Fruit fly (Drosophila melanogaster) whole organism, embryonic: Measurements from ENCODE around the gene Upf2.

Experiments
- Awh ChIP-seq: fragments of 200-800 bp; sonication (Bioruptor generic); IDR thresholded peaks from 2 replicates; pipeline ENCODE4, ENCODE4 v1.3.6; 2022; ENCODE audit warnings: missing biosample characterization, missing genetic modification characterization
- Bteb2 ChIP-seq: fragments of 200-800 bp; sonication (Bioruptor generic); optimal IDR thresholded peaks from 2 replicates; lab custom pipeline; 2016; ENCODE audit warnings: missing biosample characterization, missing genetic modification characterization
- CG10431 ChIP-seq: fragments of 200-800 bp; sonication (Bioruptor generic); optimal IDR thresholded peaks from 3 replicates; lab custom pipeline; 2018; ENCODE audit warnings: missing biosample characterization, mild to moderate bottlenecking, missing genetic modification characterization
- CG10565 ChIP-seq: fragments of 200-800 bp; sonication (Bioruptor generic); optimal IDR thresholded peaks from 3 replicates; lab custom pipeline; 2016; ENCODE audit warnings: missing biosample characterization, mild to moderate bottlenecking, missing genetic modification characterization
- CG11723 ChIP-seq: fragments of 200-800 bp; sonication (Bioruptor generic); optimal IDR thresholded peaks from 2 replicates; lab custom pipeline; 2017; ENCODE audit warnings: missing biosample characterization, mild to moderate bottlenecking, missing genetic modification characterization
- CG13624 ChIP-seq: fragments of 200-800 bp; sonication (Bioruptor generic); optimal IDR thresholded peaks from 2 replicates; lab custom pipeline; 2016; ENCODE audit warnings: missing biosample characterization, missing genetic modification characterization
- CG16813 ChIP-seq: fragments of 200-800 bp; sonication (Bioruptor generic); IDR thresholded peaks from 3 replicates; pipeline ENCODE4 v1.3.6; 2022; ENCODE audit warnings: missing biosample characterization, missing genetic modification characterization; ENCODE audit not compliant: partially characterized antibody
- CG17912 ChIP-seq: fragments of 200-800 bp; sonication (Bioruptor generic); optimal IDR thresholded peaks from 2 replicates; lab custom pipeline; 2018; ENCODE audit warnings: missing biosample characterization, mild to moderate bottlenecking, missing genetic modification characterization
- CG18764 ChIP-seq: fragments of 200-800 bp; sonication (Bioruptor generic); optimal IDR thresholded peaks from 3 replicates; lab custom pipeline; 2016; ENCODE audit warnings: missing biosample characterization, missing genetic modification characterization
- CG2712 ChIP-seq: fragments of 200-800 bp; optimal IDR thresholded peaks from 3 replicates; lab custom pipeline; 2019; ENCODE audit warnings: missing biosample characterization, mild to moderate bottlenecking, missing genetic modification characterization, moderate library complexity
- CG30403 ChIP-seq: fragments of 200-800 bp; sonication (Bioruptor generic); optimal IDR thresholded peaks from 3 replicates; lab custom pipeline; 2016; ENCODE audit warnings: missing biosample characterization, missing genetic modification characterization
- CG31365 ChIP-seq: fragments of 200-800 bp; sonication (Bioruptor generic); optimal IDR thresholded peaks from 2 replicates; lab custom pipeline; 2018; ENCODE audit warnings: missing biosample characterization, mild to moderate bottlenecking, missing genetic modification characterization
- CG3281 ChIP-seq: fragments of 200-800 bp; sonication (Bioruptor generic); optimal IDR thresholded peaks from 3 replicates; lab custom pipeline; 2017; ENCODE audit warnings: missing biosample characterization, mild to moderate bottlenecking, missing genetic modification characterization
- CG33213 ChIP-seq: fragments of 200-800 bp; sonication (Bioruptor generic); optimal IDR thresholded peaks from 3 replicates; lab custom pipeline; 2016; ENCODE audit warnings: missing biosample characterization, missing genetic modification characterization
- CG34376 ChIP-seq: fragments of 200-800 bp; sonication (Bioruptor generic); optimal IDR thresholded peaks from 2 replicates; lab custom pipeline; 2018; ENCODE audit warnings: missing biosample characterization, mild to moderate bottlenecking, missing genetic modification characterization
- CG3995 ChIP-seq: fragments of 200-800 bp; sonication (Bioruptor generic); optimal IDR thresholded peaks from 3 replicates; lab custom pipeline; 2016; ENCODE audit warnings: missing biosample characterization, missing genetic modification characterization
- CG4820 ChIP-seq: fragments of 200-800 bp; sonication (Bioruptor generic); optimal IDR thresholded peaks from 3 replicates; lab custom pipeline; 2016; ENCODE audit warnings: missing biosample characterization, missing genetic modification characterization
- CG5245 ChIP-seq: fragments of 200-800 bp; sonication (Bioruptor generic); optimal IDR thresholded peaks from 3 replicates; lab custom pipeline; 2016; ENCODE audit warnings: missing biosample characterization, missing genetic modification characterization
- CG5953 ChIP-seq: fragments of 200-800 bp; sonication (Bioruptor generic); IDR thresholded peaks from 2 replicates; pipeline ENCODE4 v1.3.6; 2022; ENCODE audit warnings: missing biosample characterization, missing genetic modification characterization
- CG7372 ChIP-seq: fragments of 200-800 bp; sonication (Bioruptor generic); IDR thresholded peaks from 2 replicates; pipeline ENCODE4 v1.3.6; 2022; ENCODE audit warnings: missing biosample characterization, missing genetic modification characterization
- CG7928 ChIP-seq: fragments of 200-800 bp; sonication (Bioruptor generic); optimal IDR thresholded peaks from 2 replicates; lab custom pipeline; 2017; ENCODE audit warnings: missing biosample characterization, mild to moderate bottlenecking, missing genetic modification characterization
- CG8089 ChIP-seq: fragments of 200-800 bp; sonication (Bioruptor generic); optimal IDR thresholded peaks from 3 replicates; lab custom pipeline; 2016; ENCODE audit warnings: missing biosample characterization, missing genetic modification characterization
- Dbx ChIP-seq: fragments of 200-800 bp; sonication (Bioruptor generic); IDR thresholded peaks from 3 replicates; pipeline ENCODE4 v1.3.6; 2022; ENCODE audit warnings: missing biosample characterization, missing genetic modification characterization
- Dref ChIP-seq: fragments of 200-800 bp; sonication (Bioruptor generic); IDR thresholded peaks from 2 replicates; pipeline ENCODE4 v1.3.6; 2022; ENCODE audit warnings: missing biosample characterization, missing genetic modification characterization
- GATAe ChIP-seq: fragments of 200-800 bp; sonication (Bioruptor generic); conservative IDR thresholded peaks from 2 replicates; pipeline ENCODE4 v1.3.6; 2022; ENCODE audit warnings: missing biosample characterization, missing genetic modification characterization
- Jarid2 ChIP-seq: fragments of 200-800 bp; sonication (Bioruptor generic); optimal IDR thresholded peaks from 3 replicates; lab custom pipeline; 2017; ENCODE audit warnings: mild to moderate bottlenecking, missing biosample characterization, missing genetic modification reagents, missing genetic modification characterization
- Meics ChIP-seq: fragments of 200-800 bp; sonication (Bioruptor generic); optimal IDR thresholded peaks from 2 replicates; lab custom pipeline; 2017; ENCODE audit warnings: missing biosample characterization, mild to moderate bottlenecking, missing genetic modification characterization
- Nf-YB ChIP-seq: fragments of 200-800 bp; sonication (Bioruptor generic); optimal IDR thresholded peaks from 3 replicates; lab custom pipeline; 2019; ENCODE audit warnings: missing biosample characterization, mild to moderate bottlenecking, missing genetic modification characterization, moderate library complexity
- Nf-YC ChIP-seq: fragments of 200-800 bp; optimal IDR thresholded peaks from 3 replicates; lab custom pipeline; 2019; ENCODE audit warnings: missing biosample characterization, mild to moderate bottlenecking, missing genetic modification characterization, moderate library complexity
- Opbp ChIP-seq: fragments of 200-800 bp; sonication (Bioruptor generic); IDR thresholded peaks from 3 replicates; pipeline ENCODE4 v1.3.6; 2022; ENCODE audit warnings: missing biosample characterization, missing genetic modification characterization; ENCODE audit not compliant: partially characterized antibody
- Optix ChIP-seq: fragments of 200-800 bp; sonication (Bioruptor generic); IDR thresholded peaks from 3 replicates; pipeline ENCODE4 v1.3.6; 2022; ENCODE audit warnings: missing biosample characterization, missing genetic modification characterization
- Ravus ChIP-seq: fragments of 200-800 bp; sonication (Bioruptor generic); IDR thresholded peaks from 2 replicates; pipeline ENCODE4 v1.3.6; 2022; ENCODE audit warnings: missing biosample characterization, missing genetic modification characterization
- Spps ChIP-seq: fragments of 200-800 bp; sonication (Bioruptor generic); optimal IDR thresholded peaks from 2 replicates; lab custom pipeline; 2018; ENCODE audit warnings: missing biosample characterization, mild to moderate bottlenecking, missing genetic modification characterization
- ase ChIP-seq: fragments of 200-800 bp; sonication (Bioruptor generic); IDR thresholded peaks from 3 replicates; pipeline ENCODE4 v1.3.6; 2022; ENCODE audit warnings: missing biosample characterization, missing genetic modification characterization
- bbx ChIP-seq: fragments of 200-800 bp; sonication (Bioruptor generic); IDR thresholded peaks from 2 replicates; pipeline ENCODE4 v1.3.6; 2022; ENCODE audit warnings: missing biosample characterization, missing genetic modification characterization; ENCODE audit not compliant: partially characterized antibody
- corto ChIP-seq: fragments of 200-800 bp; sonication (Bioruptor generic); optimal IDR thresholded peaks from 2 replicates; lab custom pipeline; 2016; ENCODE audit warnings: missing biosample characterization, mild to moderate bottlenecking, missing genetic modification characterization, moderate library complexity
- grau ChIP-seq: fragments of 200-800 bp; optimal IDR thresholded peaks from 3 replicates; lab custom pipeline; 2019; ENCODE audit warnings: missing biosample characterization, mild to moderate bottlenecking, missing genetic modification characterization, moderate library complexity
- gsb ChIP-seq: fragments of 200-800 bp; sonication (Bioruptor generic); IDR thresholded peaks from 2 replicates; pipeline ENCODE4 v1.3.6; 2022; ENCODE audit warnings: missing biosample characterization, missing genetic modification characterization
- hb ChIP-seq: fragments of 200-800 bp; sonication (Bioruptor generic); IDR thresholded peaks from 3 replicates; pipeline ENCODE4 v1.3.6; 2022; ENCODE audit warnings: missing biosample characterization, missing genetic modification characterization; ENCODE audit not compliant: partially characterized antibody
- lab ChIP-seq: fragments of 200-800 bp; sonication (Bioruptor generic); optimal IDR thresholded peaks from 3 replicates; lab custom pipeline; 2017; ENCODE audit warnings: missing biosample characterization, missing genetic modification characterization, mild to moderate bottlenecking, moderate library complexity, missing genetic modification reagents
- mirr ChIP-seq: fragments of 200-800 bp; sonication (Bioruptor generic); optimal IDR thresholded peaks from 3 replicates; lab custom pipeline; 2018; ENCODE audit warnings: missing biosample characterization, mild to moderate bottlenecking, missing genetic modification characterization
- nerfin-1 ChIP-seq: fragments of 200-800 bp; sonication (Bioruptor generic); optimal IDR thresholded peaks from 3 replicates; lab custom pipeline; 2019; ENCODE audit warnings: missing biosample characterization, mild to moderate bottlenecking, missing genetic modification characterization, moderate library complexity
- nerfin-2 ChIP-seq: fragments of 200-800 bp; sonication (Bioruptor generic); IDR thresholded peaks from 2 replicates; pipeline ENCODE4 v1.3.6; 2022; ENCODE audit warnings: missing biosample characterization, missing genetic modification characterization; ENCODE audit not compliant: partially characterized antibody
- pita ChIP-seq: fragments of 200-800 bp; sonication (Bioruptor generic); optimal IDR thresholded peaks from 2 replicates; lab custom pipeline; 2017; ENCODE audit warnings: missing biosample characterization, mild to moderate bottlenecking, missing genetic modification characterization
- pnt ChIP-seq: fragments of 200-800 bp; sonication (Bioruptor generic); optimal IDR thresholded peaks from 3 replicates; lab custom pipeline; 2016; ENCODE audit warnings: missing biosample characterization, missing genetic modification characterization
- sd ChIP-seq: fragments of 200-800 bp; sonication (Bioruptor generic); optimal IDR thresholded peaks from 3 replicates; lab custom pipeline; 2018; ENCODE audit warnings: missing biosample characterization, mild to moderate bottlenecking, missing genetic modification characterization, moderate library complexity
- toy ChIP-seq: fragments of 200-800 bp; sonication (Bioruptor generic); IDR thresholded peaks from 2 replicates; pipeline ENCODE4 v1.3.6; 2022; ENCODE audit warnings: missing biosample characterization, missing genetic modification characterization
- twi ChIP-seq: fragments of 200-800 bp; optimal IDR thresholded peaks from 2 replicates; lab custom pipeline; 2019; ENCODE audit warnings: missing biosample characterization, mild to moderate bottlenecking, missing genetic modification characterization, moderate library complexity
- wdn ChIP-seq: fragments of 200-800 bp; sonication (Bioruptor generic); IDR thresholded peaks from 2 replicates; pipeline ENCODE4 v1.3.6; 2022; ENCODE audit warnings: missing biosample characterization, missing genetic modification characterization
- zfh2 ChIP-seq: fragments of 200-800 bp; sonication (Bioruptor generic); optimal IDR thresholded peaks from 2 replicates; lab custom pipeline; 2016; ENCODE audit warnings: missing biosample characterization, missing genetic modification characterization

The Upf2 gene

DNA sequence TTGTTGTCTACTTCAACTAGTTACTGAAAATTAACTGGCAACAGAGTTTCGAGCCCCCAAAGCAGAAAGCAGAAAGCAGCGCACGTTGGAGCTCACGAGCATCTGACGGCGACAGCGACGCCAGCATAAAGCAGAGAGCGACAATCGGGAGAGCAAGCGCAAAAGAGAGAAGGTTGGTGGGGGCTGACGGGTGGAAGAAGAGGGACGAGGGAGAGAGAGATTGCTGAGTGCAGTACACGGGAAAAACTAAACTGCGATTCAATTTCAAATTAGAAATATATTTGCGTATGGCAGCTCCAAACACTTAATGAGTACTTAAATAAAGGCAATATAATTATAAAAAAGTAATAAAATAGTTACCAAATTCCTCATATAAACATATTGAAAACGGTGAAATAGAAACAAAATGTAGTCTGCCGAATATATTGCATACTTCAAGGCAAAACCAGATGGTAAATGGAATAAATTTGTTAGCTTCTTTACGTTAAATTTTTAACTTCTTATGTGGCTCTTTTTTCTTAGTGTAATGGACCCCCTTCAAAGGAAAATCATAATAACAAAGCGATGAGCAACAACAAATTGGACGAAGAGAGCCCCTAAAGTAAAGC is 16.9 kb upstream of the Upf2 start (continued):
- TF ChIP-seq Dref (GFP tag; lab: Robert Waterston, UW) (no peak), CG13624 (peak; percentile 71), Spps (tag; lab: Kevin White, UChicago) (peak; percentile 83), CG34376 (peak; percentile 97), pnt (GFP tag; lab: Kevin White, UChicago) (peak; percentile 82), CG18764 (peak; percentile 86), CG7372 (GFP tag; lab: Robert Waterston, UW) (peak; percentile 92), grau (tag; lab: Kevin White, UChicago) (peak; percentile 96), gsb (peak; percentile 86), CG33213 (GFP tag; lab: Kevin White, UChicago) (peak; percentile 18), Awh (peak; percentile 85), bbx (GFP tag; lab: Robert Waterston, UW) (no peak), CG31365 (tag; lab: Kevin White, UChicago) (peak; percentile 68), CG10431 (peak; percentile 91), CG10565 (GFP tag; lab: Kevin White, UChicago) (peak; percentile 46), Opbp (GFP tag; lab: Robert Waterston, UW) (no peak), ase (GFP tag; lab: Robert Waterston, UW) (peak; percentile 87), corto (GFP tag; lab: Kevin White, UChicago) (peak; percentile 83), Bteb2 (GFP tag; lab: Kevin White, UChicago) (peak; percentile 85), zfh2 (peak; percentile 71), wdn (GFP tag; lab: Robert Waterston, UW) (peak; percentile 83), lab (GFP tag; lab: Kevin White, UChicago) (peak; percentile 97), Nf-YC (tag; lab: Kevin White, UChicago) (peak; percentile 91), CG16813 (GFP tag; lab: Robert Waterston, UW) (no peak), Dbx (GFP tag; lab: Robert Waterston, UW) (peak; percentile 91), CG7928 (GFP tag; lab: Kevin White, UChicago) (peak; percentile 71), CG5953 (GFP tag; lab: Robert Waterston, UW) (peak; percentile 76), CG8089 (GFP tag; lab: Kevin White, UChicago) (peak; percentile 55), CG5245 (GFP tag; lab: Kevin White, UChicago) (peak; percentile 83), CG11723 (peak; percentile 92), CG2712 (tag; lab: Kevin White, UChicago) (peak; percentile 97), Meics (peak; percentile 97), twi (peak; percentile 90), Ravus (GFP tag; lab: Robert Waterston, UW) (peak; percentile 79), sd (tag; lab: Kevin White, UChicago) (peak; percentile 86), GATAe (peak; percentile 69; the same call in 1 of the 2 replicates), CG30403 (GFP tag; lab: Kevin White, UChicago) (peak; percentile 95), nerfin-2 (GFP tag; lab: Robert Waterston, UW) (no peak; the same call in 1 of the 2 replicates), Nf-YB (peak; percentile 84), CG4820 (GFP tag; lab: Kevin White, UChicago) (peak; percentile 91), CG3995 (GFP tag; lab: Kevin White, UChicago) (peak; percentile 37), Optix (GFP tag; lab: Robert Waterston, UW) (peak; percentile 49; the same call in 1 of the 3 replicates), CG17912 (GFP tag; lab: Kevin White, UChicago) (peak; percentile 81), toy (GFP tag; lab: Robert Waterston, UW) (peak; percentile 82), Jarid2 (peak; percentile 82), pita (GFP tag; lab: Kevin White, UChicago) (no peak), mirr (peak; percentile 77), hb (no peak), CG3281 (peak; percentile 95), nerfin-1 (tag; lab: Kevin White, UChicago) (peak; percentile 94)
